Worm (Caenorhabditis elegans): Measurements from ENCODE around the gene ruvb-1.

DNA sequence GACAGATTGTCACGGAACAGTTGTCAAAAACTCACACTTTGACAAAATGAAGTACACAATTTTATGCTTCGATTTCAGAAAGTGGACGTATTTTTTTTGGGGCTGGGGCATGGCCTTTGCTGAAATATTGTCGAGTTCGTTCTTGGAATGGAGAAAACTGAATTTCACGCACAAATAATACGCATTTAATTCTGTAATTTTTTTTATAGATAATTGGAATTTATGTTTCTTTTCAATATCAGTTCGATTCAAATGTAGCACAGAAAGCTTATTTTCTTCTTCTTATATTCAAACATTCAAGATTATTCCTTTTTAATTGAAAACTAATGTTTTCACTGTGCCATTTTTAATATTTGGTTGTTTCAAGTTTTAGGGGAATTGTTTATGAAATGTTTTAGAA lies 20.2 kb downstream of the ruvb-1 start, which contains the start of gene T07C12.10:
- TF ChIP-seq nhr-237 (tag; optimal IDR thresholded peaks at IDR 0.05) (no peak), nhr-11 (tag; optimal IDR thresholded peaks at IDR 0.05) (no peak)

Measured in whole organism, L2 larva.